Worm (Caenorhabditis elegans) whole organism, L2 larva: ENCODE data around the gene srh-75.
A peak's percentile ranks its signal among the peaks of the same experiment; 100 is the strongest.

Source experiments
- C34F6.9 ChIP-seq: fragments of 150-350 bp; optimal IDR thresholded peaks from 2 replicates; lab custom pipeline; 2014; ENCODE audit warnings: missing biosample characterization, missing genetic modification characterization
- F13H6.1 ChIP-seq: sonication (generic microtip); optimal IDR thresholded peaks from 2 replicates; lab custom pipeline; 2016; ENCODE audit warnings: missing genetic modification characterization, missing compliant biosample characterization
- R02D3.7 ChIP-seq: fragments of 150-350 bp; optimal IDR thresholded peaks from 2 replicates; lab custom pipeline; 2014; ENCODE audit warnings: missing biosample characterization, missing genetic modification characterization
- Y55F3AM.14 ChIP-seq: fragments of 200-800 bp; sonication (Bioruptor generic); optimal IDR thresholded peaks from 2 replicates; lab custom pipeline; 2018; ENCODE audit warnings: mild to moderate bottlenecking, missing genetic modification characterization, missing compliant biosample characterization
- ZK546.5 ChIP-seq: sonication (generic microtip); optimal IDR thresholded peaks from 2 replicates; lab custom pipeline; 2017; ENCODE audit warnings: missing biosample characterization, missing genetic modification characterization
- blmp-1 ChIP-seq: sonication (generic microtip); optimal IDR thresholded peaks from 2 replicates; lab custom pipeline; 2017; ENCODE audit warnings: missing genetic modification characterization, mild to moderate bottlenecking, missing compliant biosample characterization, antibody characterized with exemption, moderate library complexity; ENCODE audit not compliant: insufficient read depth
- ceh-16 ChIP-seq: fragments of 150-350 bp; optimal IDR thresholded peaks from 2 replicates; lab custom pipeline; 2014; ENCODE audit warnings: missing biosample characterization, missing genetic modification characterization
- crh-2 ChIP-seq: sonication (generic microtip); optimal IDR thresholded peaks from 2 replicates; lab custom pipeline; 2017; ENCODE audit warnings: missing biosample characterization, missing genetic modification characterization
- dmd-4 ChIP-seq: sonication (generic microtip); optimal IDR thresholded peaks from 2 replicates; lab custom pipeline; 2017; ENCODE audit warnings: missing biosample characterization, missing genetic modification characterization
- egl-27 ChIP-seq: sonication (generic microtip); optimal IDR thresholded peaks from 3 replicates; lab custom pipeline; 2017; ENCODE audit warnings: missing biosample characterization, missing genetic modification reagents, missing genetic modification characterization
- elt-1 ChIP-seq: fragments of 150-350 bp; optimal IDR thresholded peaks from 2 replicates; lab custom pipeline; 2014; ENCODE audit warnings: missing biosample characterization, missing genetic modification characterization
- elt-3 ChIP-seq: sonication (generic microtip); optimal IDR thresholded peaks from 2 replicates; lab custom pipeline; 2017; ENCODE audit warnings: missing biosample characterization, missing genetic modification characterization
- fos-1 ChIP-seq: fragments of 150-350 bp; optimal IDR thresholded peaks from 2 replicates; lab custom pipeline; 2014; ENCODE audit warnings: missing biosample characterization, missing genetic modification characterization
- gmeb-1 ChIP-seq: fragments of 150-350 bp; optimal IDR thresholded peaks from 2 replicates; lab custom pipeline; 2014; ENCODE audit warnings: missing biosample characterization, missing genetic modification characterization
- lin-11 ChIP-seq: fragments of 150-350 bp; sonication (generic microtip); optimal IDR thresholded peaks from 2 replicates; lab custom pipeline; 2014; ENCODE audit warnings: missing biosample characterization, missing genetic modification characterization, inconsistent platforms, mixed read lengths
- lin-13 ChIP-seq: fragments of 150-350 bp; optimal IDR thresholded peaks from 2 replicates; lab custom pipeline; 2014; ENCODE audit warnings: missing biosample characterization, missing genetic modification reagents, missing genetic modification characterization
- lin-39 ChIP-seq: fragments of 150-350 bp; optimal IDR thresholded peaks from 2 replicates; lab custom pipeline; 2014; ENCODE audit warnings: missing biosample characterization, missing genetic modification reagents, missing genetic modification characterization
- lsy-2 ChIP-seq, 2 experiments: fragments of 150-350 bp in 1 of 2; sonication (generic microtip) in 1 of 2; optimal IDR thresholded peaks; 2 replicates each; lab custom pipeline; 2014 to 2017; ENCODE audit warnings: missing biosample characterization in 2 of 2, missing genetic modification characterization in 2 of 2
- mab-5 ChIP-seq: fragments of 150-350 bp; optimal IDR thresholded peaks from 2 replicates; lab custom pipeline; 2014; ENCODE audit warnings: missing biosample characterization, missing genetic modification characterization
- mdl-1 ChIP-seq, 2 experiments: fragments of 150-350 bp in 1 of 2; sonication (generic microtip) in 1 of 2; optimal IDR thresholded peaks; 2 replicates each; lab custom pipeline; 2017; ENCODE audit warnings: missing biosample characterization in 2 of 2, missing genetic modification characterization in 2 of 2
- nhr-12 ChIP-seq: fragments of 150-350 bp; optimal IDR thresholded peaks from 2 replicates; lab custom pipeline; 2014; ENCODE audit warnings: missing biosample characterization, missing genetic modification characterization
- nhr-129 ChIP-seq: fragments of 150-350 bp; optimal IDR thresholded peaks from 2 replicates; lab custom pipeline; 2014; ENCODE audit warnings: missing biosample characterization, missing genetic modification characterization
- nhr-237 ChIP-seq: fragments of 150-350 bp; optimal IDR thresholded peaks from 2 replicates; lab custom pipeline; 2014; ENCODE audit warnings: missing biosample characterization, missing genetic modification characterization
- nhr-25 ChIP-seq: fragments of 150-350 bp; sonication (generic microtip); optimal IDR thresholded peaks from 3 replicates; lab custom pipeline; 2014; ENCODE audit warnings: missing biosample characterization, missing genetic modification characterization
- nhr-6 ChIP-seq: fragments of 150-350 bp; optimal IDR thresholded peaks from 2 replicates; lab custom pipeline; 2014; ENCODE audit warnings: missing biosample characterization, missing genetic modification characterization
- nhr-77 ChIP-seq: fragments of 150-350 bp; optimal IDR thresholded peaks from 2 replicates; lab custom pipeline; 2014; ENCODE audit warnings: missing biosample characterization, missing genetic modification characterization
- peb-1 ChIP-seq: fragments of 150-350 bp; optimal IDR thresholded peaks from 2 replicates; lab custom pipeline; 2014; ENCODE audit warnings: missing biosample characterization, missing genetic modification characterization
- sem-4 ChIP-seq: fragments of 150-350 bp; optimal IDR thresholded peaks from 2 replicates; lab custom pipeline; 2014; ENCODE audit warnings: missing biosample characterization, missing genetic modification reagents, missing genetic modification characterization
- skn-1 ChIP-seq: sonication (generic microtip); optimal IDR thresholded peaks from 2 replicates; lab custom pipeline; 2017; ENCODE audit warnings: missing biosample characterization, missing genetic modification characterization
- sma-3 ChIP-seq: sonication (generic microtip); optimal IDR thresholded peaks from 2 replicates; lab custom pipeline; 2016; ENCODE audit warnings: missing genetic modification reagents, missing genetic modification characterization, missing compliant biosample characterization
- sma-9 ChIP-seq, 2 experiments: fragments of 150-350 bp in 1 of 2; sonication (generic microtip) in 1 of 2; optimal IDR thresholded peaks; 2 replicates each; lab custom pipeline; 2014 to 2016; ENCODE audit warnings: missing genetic modification characterization in 2 of 2, mild to moderate bottlenecking in 1 of 2, missing biosample characterization in 1 of 2, missing compliant biosample characterization in 1 of 2, missing genetic modification reagents in 1 of 2, moderate library complexity in 1 of 2
- snpc-4 ChIP-seq: fragments of 150-350 bp; optimal IDR thresholded peaks from 2 replicates; lab custom pipeline; 2014; ENCODE audit warnings: missing biosample characterization, missing genetic modification characterization
- unc-55 ChIP-seq: fragments of 150-350 bp; sonication (generic microtip); optimal IDR thresholded peaks from 3 replicates; lab custom pipeline; 2014; ENCODE audit warnings: missing biosample characterization, missing genetic modification reagents, missing genetic modification characterization
- unc-62 ChIP-seq: fragments of 150-350 bp; optimal IDR thresholded peaks from 2 replicates; lab custom pipeline; 2014; ENCODE audit warnings: missing biosample characterization, missing genetic modification reagents, missing genetic modification characterization
- zag-1 ChIP-seq: fragments of 150-350 bp; optimal IDR thresholded peaks from 2 replicates; lab custom pipeline; 2014; ENCODE audit warnings: missing biosample characterization, missing genetic modification characterization
- ztf-1 ChIP-seq: fragments of 200-800 bp; sonication (Bioruptor generic); conservative IDR thresholded peaks from 2 replicates; pipeline ENCODE4 v1.3.6; 2022; ENCODE audit warnings: missing genetic modification characterization, missing compliant biosample characterization
- ztf-11 ChIP-seq: sonication (generic microtip); optimal IDR thresholded peaks from 2 replicates; lab custom pipeline; 2017; ENCODE audit warnings: missing biosample characterization, missing genetic modification characterization
- ztf-4 ChIP-seq: fragments of 150-350 bp; optimal IDR thresholded peaks from 2 replicates; lab custom pipeline; 2014; ENCODE audit warnings: missing biosample characterization, missing genetic modification characterization

Gene srh-75

DNA sequence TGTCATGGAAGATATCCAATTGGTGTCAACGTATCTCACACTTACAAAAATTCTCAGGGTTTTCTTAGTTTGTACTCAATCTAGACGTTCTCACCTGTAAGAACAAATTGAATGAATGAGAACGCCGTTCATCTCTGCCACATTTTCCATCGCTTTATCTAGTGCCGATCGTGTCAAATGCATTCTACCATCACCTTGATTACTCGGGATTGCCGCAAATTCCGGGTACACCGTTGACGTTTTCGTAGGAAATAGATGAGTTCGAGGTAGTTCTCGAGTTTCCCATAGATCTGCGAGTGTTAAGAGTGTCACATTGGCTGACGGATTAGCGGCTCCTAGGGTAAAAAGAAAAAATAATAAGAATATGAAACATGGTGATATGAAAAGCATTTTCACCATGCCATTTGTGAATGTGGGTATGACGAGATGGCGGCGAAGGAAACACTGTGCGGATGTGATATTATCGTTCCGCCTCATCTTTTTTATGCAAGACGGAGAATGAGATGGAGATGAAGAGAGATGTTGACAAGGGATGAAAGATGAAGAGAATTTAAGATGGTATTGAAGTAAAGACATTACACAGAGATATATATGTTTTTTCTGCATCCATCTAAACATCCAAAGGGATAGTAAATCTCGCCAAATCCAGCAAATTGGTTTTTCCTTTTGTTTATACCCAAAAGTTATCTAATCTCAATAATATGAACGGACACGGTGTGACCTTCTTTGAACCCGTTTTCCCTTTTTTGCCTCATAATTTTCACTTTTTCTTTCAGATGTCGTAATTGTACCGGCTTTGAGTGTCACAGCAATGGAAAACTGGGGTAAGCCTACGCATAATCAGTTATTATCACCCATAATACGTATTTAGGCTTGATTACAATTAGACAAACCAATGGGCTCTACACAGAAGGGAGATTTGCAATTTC is 36.5 kb upstream of the srh-75 start, which contains the start of gene lact-8:
Gene lact-8, minus strand, starts transcription at position 445 of the 929 bp plus-strand sequence.
- no peak for TF ChIP-seq lsy-2 (tag; optimal IDR thresholded peaks at IDR 0.05; lab: Kevin White, UChicago)
- TF ChIP-seq blmp-1: peak; percentile 55

DNA sequence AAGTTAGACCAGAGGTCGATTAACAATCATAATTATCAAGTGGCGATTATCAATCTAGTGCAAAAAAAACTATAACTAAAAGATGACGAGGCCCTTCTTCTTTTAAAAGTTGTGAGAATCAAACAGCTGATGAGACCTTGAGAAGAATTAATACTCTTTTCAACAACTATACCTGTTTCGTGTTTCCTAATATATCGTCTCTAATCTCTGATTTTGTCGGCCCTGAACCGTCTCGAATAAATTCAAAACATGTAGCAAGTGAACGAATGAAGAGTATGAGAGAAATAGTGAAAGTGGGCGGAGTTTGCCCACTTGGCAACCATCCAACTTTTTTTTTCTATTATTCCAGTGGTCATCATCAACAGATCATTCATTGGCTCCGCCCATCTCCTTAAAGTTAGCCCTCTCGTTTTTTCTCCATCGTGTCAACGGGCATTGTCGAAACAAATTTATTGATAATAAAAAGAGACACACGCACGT is 30.6 kb upstream of the srh-75 start, which contains the start of gene Y42A5A.1:
Gene Y42A5A.1, plus strand, starts transcription at position 430 of the 480 bp plus-strand sequence.
- TF ChIP-seq nhr-6 (tag; lab: Kevin White, UChicago) (no peak), Y55F3AM.14 (GFP tag; lab: Kevin White, UChicago) (no peak), nhr-237 (tag; lab: Kevin White, UChicago) (no peak), ztf-11 (no peak), elt-1 (no peak), nhr-25 (tag; lab: Kevin White, UChicago) (peak; percentile 49)

ce11 chrV:11087119-11087518 is 30.2 kb upstream of the srh-75 start:
- TF ChIP-seq C34F6.9 (no peak), sma-3 (peak; percentile 6), fos-1 (tag; lab: Kevin White, UChicago) (peak; percentile 4), blmp-1 (peak; percentile 46), gmeb-1 (tag; lab: Kevin White, UChicago) (peak; percentile 2)

- TF ChIP-seq crh-2 (tag; lab: Kevin White, UChicago) (no peak), ZK546.5 (tag; lab: Kevin White, UChicago) (no peak), unc-55 (peak; percentile 29), zag-1 (no peak), nhr-12 (no peak), nhr-129 (tag; lab: Kevin White, UChicago) (peak; percentile 77), lin-13 (peak; percentile 33), sma-9 (GFP tag; optimal IDR thresholded peaks at IDR 0.05; lab: Kevin White, UChicago) (peak; percentile 61), sma-9 (tag; optimal IDR thresholded peaks at IDR 0.05; lab: Kevin White, UChicago) (no peak), mdl-1 (tag; optimal IDR thresholded peaks at IDR 0.05; lab: Kevin White, UChicago) (peak; percentile 19 to 37), F13H6.1 (tag; lab: Kevin White, UChicago) (peak; percentile 84), C34F6.9 (peak; percentile 68), mab-5 (peak; percentile 38), lsy-2 (tag; optimal IDR thresholded peaks at IDR 0.05; lab: Kevin White, UChicago) (peak in 1 of 2 experiments; percentile 62), Y55F3AM.14 (GFP tag; lab: Kevin White, UChicago) (peak; percentile 5), nhr-77 (tag; lab: Kevin White, UChicago) (no peak)
- TF ChIP-seq, all 48 proteins: peak for 10
These were observed 26.7 kb upstream of the srh-75 start for ce11 chrV:11083691-11084090.

DNA sequence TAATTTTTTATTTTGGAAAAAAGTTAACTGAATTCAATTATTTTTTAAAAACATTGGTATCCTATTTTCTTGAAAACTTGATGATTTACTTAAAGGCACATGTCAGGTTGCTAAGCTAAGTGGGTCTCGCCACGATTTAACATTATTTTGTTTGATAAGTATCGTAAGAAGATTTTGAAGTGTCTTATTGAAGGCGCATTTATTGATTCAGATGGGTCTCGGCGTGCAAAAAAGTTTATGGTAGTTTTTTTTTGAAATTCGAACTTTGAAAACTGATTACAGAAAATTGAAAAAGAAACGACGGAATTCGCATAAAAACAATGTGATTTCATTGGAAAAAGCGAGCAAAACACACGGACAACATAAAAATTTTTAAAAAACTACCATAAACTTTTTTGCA is 26.0 kb upstream of the srh-75 start:
- TF ChIP-seq ceh-16 (no peak), F13H6.1 (tag; lab: Kevin White, UChicago) (no peak), elt-1 (no peak), sma-3 (no peak), skn-1 (tag; lab: Kevin White, UChicago) (no peak)

DNA sequence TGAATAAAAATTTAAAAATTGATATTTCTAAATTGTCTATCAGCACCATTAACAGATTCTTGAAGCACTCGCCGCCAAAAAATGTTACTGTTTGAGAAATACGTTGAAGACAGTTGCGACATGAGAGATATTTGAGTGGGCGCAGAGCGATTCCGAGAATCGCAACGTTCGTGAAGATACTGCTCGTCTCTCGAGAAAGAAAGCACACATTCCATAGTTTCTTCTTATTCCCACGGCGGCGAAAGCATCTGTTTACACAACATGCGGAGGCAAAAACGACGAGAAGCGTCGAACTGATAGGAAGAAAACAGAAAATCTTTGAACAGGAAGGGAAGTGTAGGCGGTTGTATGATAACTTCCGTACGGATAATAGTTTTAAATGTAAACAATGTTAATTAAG is 25.5 kb upstream of the srh-75 start:
- TF ChIP-seq sma-3: peak; percentile 73
- no peak for TF ChIP-seq lin-39 (tag; lab: Kevin White, UChicago)
- peak; percentile 14 for TF ChIP-seq C34F6.9
- no peak for TF ChIP-seq dmd-4 (tag; lab: Kevin White, UChicago)
- peak; percentile 86 for TF ChIP-seq F13H6.1 (tag; lab: Kevin White, UChicago)
- no peak for TF ChIP-seq snpc-4 (tag; lab: Kevin White, UChicago)
- peak; percentile 68 for TF ChIP-seq nhr-6 (tag; lab: Kevin White, UChicago)
- TF ChIP-seq sem-4 (tag; lab: Kevin White, UChicago): peak; percentile 33
- no peak for TF ChIP-seq unc-62 (GFP tag; lab: Kevin White, UChicago)
- no peak for TF ChIP-seq egl-27 (tag; lab: Kevin White, UChicago)
- no peak for TF ChIP-seq ZK546.5 (tag; lab: Kevin White, UChicago)
- no peak for TF ChIP-seq unc-55
- no peak for TF ChIP-seq peb-1
- TF ChIP-seq lin-11 (tag; lab: Kevin White, UChicago): no peak
- TF ChIP-seq blmp-1: no peak
- TF ChIP-seq ztf-11: no peak
- TF ChIP-seq ceh-16: no peak
- TF ChIP-seq lsy-2 (tag; optimal IDR thresholded peaks at IDR 0.05; lab: Kevin White, UChicago): peak; percentile 14 to 48
- no peak for TF ChIP-seq elt-3
- TF ChIP-seq nhr-25 (tag; lab: Kevin White, UChicago): no peak
- TF ChIP-seq ztf-4 (tag; lab: Kevin White, UChicago): peak; percentile 79
- no peak for TF ChIP-seq zag-1
- peak; percentile 81 for TF ChIP-seq sma-9 (GFP tag; optimal IDR thresholded peaks at IDR 0.05; lab: Kevin White, UChicago)
- TF ChIP-seq sma-9 (tag; optimal IDR thresholded peaks at IDR 0.05; lab: Kevin White, UChicago): no peak
- TF ChIP-seq crh-2 (tag; lab: Kevin White, UChicago): peak; percentile 14
- TF ChIP-seq R02D3.7: no peak
- TF ChIP-seq ztf-1 (GFP tag; lab: Robert Waterston, UW): no peak
- TF ChIP-seq elt-1: no peak
- TF ChIP-seq nhr-12: no peak
